Worm (Caenorhabditis elegans) whole organism, late embryonic: ENCODE measurements around the gene ifet-1.

Experiments used
- ama-1 ChIP-seq: fragments of 150-350 bp; optimal IDR thresholded peaks from 2 replicates; lab custom pipeline; 2014
- ceh-14 ChIP-seq: sonication (generic microtip); optimal IDR thresholded peaks from 2 replicates; lab custom pipeline; 2016; ENCODE audit warnings: missing genotype, missing genetic modification characterization, missing compliant biosample characterization
- ceh-22 ChIP-seq: sonication (generic microtip); optimal IDR thresholded peaks from 2 replicates; lab custom pipeline; 2017; ENCODE audit warnings: missing biosample characterization, missing genetic modification characterization
- elt-2 ChIP-seq: sonication (generic microtip); optimal IDR thresholded peaks from 2 replicates; lab custom pipeline; 2016; ENCODE audit warnings: missing genetic modification reagents, missing genetic modification characterization, missing compliant biosample characterization
- ets-4 ChIP-seq: sonication (generic microtip); optimal IDR thresholded peaks from 2 replicates; lab custom pipeline; 2016; ENCODE audit warnings: missing genetic modification characterization, missing compliant biosample characterization
- nhr-11 ChIP-seq: fragments of 150-350 bp; optimal IDR thresholded peaks from 2 replicates; lab custom pipeline; 2014; ENCODE audit warnings: missing biosample characterization, missing genetic modification characterization
- pag-3 ChIP-seq: sonication (generic microtip); optimal IDR thresholded peaks from 2 replicates; lab custom pipeline; 2016; ENCODE audit warnings: missing compliant biosample characterization, missing genetic modification characterization, borderline replicate concordance
- pha-2 ChIP-seq: sonication (generic microtip); optimal IDR thresholded peaks from 2 replicates; lab custom pipeline; 2017; ENCODE audit warnings: mild to moderate bottlenecking, missing genetic modification characterization, missing compliant biosample characterization
- tbx-2 ChIP-seq: sonication (generic microtip); optimal IDR thresholded peaks from 2 replicates; lab custom pipeline; 2016; ENCODE audit warnings: missing genetic modification characterization, missing compliant biosample characterization

- TF ChIP-seq ama-1 (lab: Kevin White, UChicago), result no peak
- no peak for TF ChIP-seq pha-2 (tag; lab: Kevin White, UChicago)
- TF ChIP-seq ets-4 (tag; lab: Kevin White, UChicago), result no peak
- no peak for TF ChIP-seq nhr-11 (tag; lab: Kevin White, UChicago)
- no peak for TF ChIP-seq tbx-2
- TF ChIP-seq pag-3 (tag; lab: Kevin White, UChicago), result no peak
- no peak for TF ChIP-seq ceh-22
- no peak for TF ChIP-seq ceh-14 (tag; lab: Kevin White, UChicago)
- no peak for TF ChIP-seq elt-2
These were observed 49.1 kb upstream of the ifet-1 start for ce11 chrIII:4524071-4524470.
